Fruit fly (Drosophila melanogaster): Measurements from ENCODE around the gene TotM.

The TotM gene

DNA sequence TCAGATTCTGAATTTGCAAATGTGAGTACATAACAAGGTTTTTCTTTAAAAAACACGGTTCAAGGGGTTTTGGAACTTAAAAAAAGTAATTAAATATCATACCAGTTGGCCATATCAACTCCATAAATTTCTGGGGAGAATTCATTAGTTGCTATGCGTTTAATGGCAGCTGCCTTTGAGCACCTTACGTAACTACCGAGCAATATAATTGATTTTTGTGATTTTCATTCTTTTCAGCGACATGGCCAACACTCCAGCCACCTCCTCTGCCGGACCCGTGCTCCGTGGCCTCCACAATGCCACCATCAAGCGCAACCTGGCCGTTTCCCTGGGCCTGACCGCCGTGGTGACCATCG, 2.4 kb upstream of the TotM start:
- no peak for TF ChIP-seq cnc (optimal IDR thresholded peaks at IDR 0.05)
- no peak for TF ChIP-seq pad (GFP tag; optimal IDR thresholded peaks at IDR 0.05)
- TF ChIP-seq bab1 (GFP tag; optimal IDR thresholded peaks at IDR 0.05), result no peak
- TF ChIP-seq Crg-1 (GFP tag; optimal IDR thresholded peaks at IDR 0.05), result no peak
- TF ChIP-seq ovo (GFP tag; optimal IDR thresholded peaks at IDR 0.05), result no peak
- no peak for TF ChIP-seq Clk (GFP tag; optimal IDR thresholded peaks at IDR 0.05)
- no peak for TF ChIP-seq CG7101 (tag; optimal IDR thresholded peaks at IDR 0.05)
- TF ChIP-seq kay (GFP tag; ENCODE audit: borderline replicate concordance), result no peak

DNA sequence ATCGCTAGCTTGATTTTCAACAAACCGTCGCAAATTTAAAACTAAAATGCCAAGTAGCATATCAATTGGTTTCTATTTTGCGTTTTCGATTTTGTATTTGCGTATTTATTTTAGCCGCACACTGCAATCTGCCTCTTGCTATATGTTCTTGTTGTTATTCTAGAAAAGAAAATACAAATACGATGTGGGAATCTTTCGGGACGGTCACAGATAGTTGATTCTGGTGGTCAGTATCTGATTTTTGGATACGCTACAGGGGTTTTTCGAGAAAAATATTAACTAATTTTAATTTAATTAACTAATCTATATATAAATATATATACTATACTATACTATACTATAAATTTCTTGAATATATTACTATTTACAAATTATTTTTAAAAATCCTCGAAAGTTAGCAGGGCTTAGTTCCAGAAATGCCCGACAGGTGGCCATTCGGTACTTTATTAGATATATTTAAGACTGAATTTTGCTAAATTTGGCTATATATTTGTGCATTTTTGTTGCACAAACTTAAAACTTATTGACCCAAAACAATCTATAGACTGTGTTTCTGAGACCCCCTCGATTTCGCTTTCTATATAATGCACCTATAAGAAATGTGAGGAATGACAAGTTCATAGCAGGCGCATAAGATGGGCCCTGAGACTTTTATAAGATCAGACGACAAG, 693 bp upstream of the TotM start, which contains the start of gene CG14022:
Gene CG14022, minus strand, starts transcription at position 51 of the 671 bp plus-strand sequence.
- TF ChIP-seq CG5204 (GFP tag; optimal IDR thresholded peaks at IDR 0.05) (no peak), Clk (GFP tag; optimal IDR thresholded peaks at IDR 0.05) (no peak), kay (GFP tag; ENCODE audit: borderline replicate concordance) (no peak)

DNA sequence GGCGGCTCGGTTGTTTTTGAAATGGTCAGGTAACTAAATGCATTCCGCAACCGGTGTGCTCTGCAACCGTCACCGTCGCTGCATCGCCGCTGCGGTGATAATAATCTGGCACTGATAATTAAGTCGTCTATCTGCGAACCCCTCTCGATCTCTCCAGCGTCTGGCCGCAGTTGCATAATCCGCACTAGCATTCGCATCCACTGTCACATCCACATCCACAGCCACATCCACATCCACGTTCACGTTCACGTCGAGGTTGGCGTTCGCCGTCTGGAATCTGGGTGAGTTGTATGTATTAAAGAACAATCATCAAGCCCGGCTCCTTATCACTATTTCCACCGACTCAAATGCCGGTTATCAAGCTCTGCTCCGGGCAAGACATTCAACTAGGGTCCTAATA, 2.9 kb downstream of the TotM start:
- TF ChIP-seq Crg-1 (GFP tag; optimal IDR thresholded peaks at IDR 0.05) (no peak), CG7045 (GFP tag; optimal IDR thresholded peaks at IDR 0.05) (no peak), cic (GFP tag; optimal IDR thresholded peaks at IDR 0.05) (peak; percentile 68), Hr96 (GFP tag; optimal IDR thresholded peaks at IDR 0.05) (no peak), Mnt (GFP tag; optimal IDR thresholded peaks at IDR 0.05) (no peak)

DNA sequence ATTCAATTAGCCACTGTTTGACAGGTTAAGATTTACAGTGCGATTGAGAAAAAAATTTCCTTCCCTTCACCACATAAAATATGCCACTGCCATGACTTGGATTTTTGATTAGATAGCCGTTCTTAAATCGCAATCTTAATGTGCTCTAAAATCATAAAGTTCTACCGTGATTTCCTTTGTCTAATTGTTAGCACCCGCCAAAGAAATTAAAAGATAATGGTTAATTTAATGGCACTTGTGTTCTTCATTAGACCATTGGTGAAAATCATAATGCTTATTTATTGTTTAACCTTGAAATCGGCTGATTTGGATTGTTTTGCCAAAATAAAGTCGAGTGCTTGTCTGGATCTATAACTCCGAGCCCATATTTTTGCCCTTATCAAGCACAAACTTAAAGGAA, 7.5 kb downstream of the TotM start:
- TF ChIP-seq Clk (GFP tag; optimal IDR thresholded peaks at IDR 0.05) (no peak), cnc (optimal IDR thresholded peaks at IDR 0.05) (no peak), CG7045 (GFP tag; optimal IDR thresholded peaks at IDR 0.05) (no peak), Crg-1 (GFP tag; optimal IDR thresholded peaks at IDR 0.05) (no peak), kay (GFP tag; ENCODE audit: borderline replicate concordance) (no peak), Mnt (GFP tag; optimal IDR thresholded peaks at IDR 0.05) (no peak), cic (GFP tag; optimal IDR thresholded peaks at IDR 0.05) (no peak), CG5204 (GFP tag; optimal IDR thresholded peaks at IDR 0.05) (no peak), tj (GFP tag; optimal IDR thresholded peaks at IDR 0.05) (no peak), pad (GFP tag; optimal IDR thresholded peaks at IDR 0.05) (no peak), CG11617 (GFP tag; optimal IDR thresholded peaks at IDR 0.05) (no peak), toe (GFP tag; optimal IDR thresholded peaks at IDR 0.05) (no peak), bab1 (GFP tag; optimal IDR thresholded peaks at IDR 0.05) (no peak), CG1620 (GFP tag; optimal IDR thresholded peaks at IDR 0.05) (no peak), ovo (GFP tag; optimal IDR thresholded peaks at IDR 0.05) (no peak), Hr96 (GFP tag; optimal IDR thresholded peaks at IDR 0.05) (no peak), CG7101 (tag; optimal IDR thresholded peaks at IDR 0.05) (no peak), CG14711 (tag; optimal IDR thresholded peaks at IDR 0.05) (no peak), CG12768 (GFP tag; optimal IDR thresholded peaks at IDR 0.05) (no peak), CG33017 (tag; optimal IDR thresholded peaks at IDR 0.05) (no peak)

DNA sequence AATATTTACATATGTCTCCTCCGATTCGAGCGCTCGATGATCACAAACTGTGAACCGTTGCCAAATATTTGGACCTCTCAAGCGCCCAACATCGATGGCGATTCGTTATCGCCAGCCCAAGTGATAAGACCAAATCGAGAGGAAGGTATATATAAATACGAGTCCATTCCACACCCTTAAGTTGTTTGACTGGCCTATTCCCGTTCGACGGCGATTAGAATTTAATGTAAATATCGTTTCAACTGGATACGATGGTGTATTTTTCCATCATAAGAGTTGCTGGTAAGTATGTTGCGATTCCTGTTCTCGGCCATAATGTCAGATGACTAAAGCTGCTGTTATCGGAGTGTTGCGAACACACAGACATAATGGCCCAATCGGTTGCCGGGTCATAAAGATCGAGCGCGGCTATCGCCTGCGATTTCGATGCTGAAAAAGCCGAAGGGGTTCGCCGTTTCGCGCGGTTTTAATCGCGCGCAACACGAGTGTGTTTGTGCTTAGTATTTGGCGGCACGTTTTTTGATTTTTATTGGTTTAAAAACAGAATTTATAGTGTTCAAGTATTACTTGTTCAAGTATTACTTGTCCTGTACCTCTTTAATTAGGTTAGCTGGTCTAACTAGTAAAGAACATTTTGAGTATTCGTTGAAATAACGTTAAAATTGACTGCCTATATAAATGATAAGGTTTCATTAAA, 8.5 kb downstream of the TotM start, which contains the start of gene fusl:
Gene fusl, minus strand, starts transcription at position 50 of the 697 bp plus-strand sequence.
- TF ChIP-seq CG5204 (GFP tag; optimal IDR thresholded peaks at IDR 0.05) (no peak), Mnt (GFP tag; optimal IDR thresholded peaks at IDR 0.05) (no peak), toe (GFP tag; optimal IDR thresholded peaks at IDR 0.05) (no peak), Crg-1 (GFP tag; optimal IDR thresholded peaks at IDR 0.05) (no peak), CG14711 (tag; optimal IDR thresholded peaks at IDR 0.05) (no peak), CG33017 (tag; optimal IDR thresholded peaks at IDR 0.05) (no peak), CG7045 (GFP tag; optimal IDR thresholded peaks at IDR 0.05) (no peak), CG1620 (GFP tag; optimal IDR thresholded peaks at IDR 0.05) (no peak), ovo (GFP tag; optimal IDR thresholded peaks at IDR 0.05) (no peak), cnc (optimal IDR thresholded peaks at IDR 0.05) (no peak), CG7101 (tag; optimal IDR thresholded peaks at IDR 0.05) (no peak), bab1 (GFP tag; optimal IDR thresholded peaks at IDR 0.05) (no peak), cic (GFP tag; optimal IDR thresholded peaks at IDR 0.05) (no peak), kay (GFP tag; ENCODE audit: borderline replicate concordance) (no peak), tj (GFP tag; optimal IDR thresholded peaks at IDR 0.05) (no peak), CG12768 (GFP tag; optimal IDR thresholded peaks at IDR 0.05) (no peak)

DNA sequence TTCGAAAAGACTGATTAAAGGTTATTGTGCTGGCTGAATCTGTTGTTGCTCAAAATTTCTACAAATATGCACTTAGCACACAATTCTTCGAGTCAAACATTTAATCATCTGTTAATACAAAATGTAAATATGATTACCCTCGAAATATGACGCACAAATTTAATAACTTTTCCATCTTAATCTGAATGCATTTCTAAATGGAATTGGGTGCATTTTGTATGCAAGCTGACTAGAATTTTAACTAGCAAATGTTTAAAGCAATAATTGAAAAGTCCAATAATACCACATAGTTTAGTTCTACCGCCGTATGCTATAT, 9.0 kb downstream of the TotM start:
- TF ChIP-seq bab1 (GFP tag; optimal IDR thresholded peaks at IDR 0.05) (no peak), cnc (optimal IDR thresholded peaks at IDR 0.05) (no peak), CG14711 (tag; optimal IDR thresholded peaks at IDR 0.05) (no peak), pad (GFP tag; optimal IDR thresholded peaks at IDR 0.05) (no peak)

DNA sequence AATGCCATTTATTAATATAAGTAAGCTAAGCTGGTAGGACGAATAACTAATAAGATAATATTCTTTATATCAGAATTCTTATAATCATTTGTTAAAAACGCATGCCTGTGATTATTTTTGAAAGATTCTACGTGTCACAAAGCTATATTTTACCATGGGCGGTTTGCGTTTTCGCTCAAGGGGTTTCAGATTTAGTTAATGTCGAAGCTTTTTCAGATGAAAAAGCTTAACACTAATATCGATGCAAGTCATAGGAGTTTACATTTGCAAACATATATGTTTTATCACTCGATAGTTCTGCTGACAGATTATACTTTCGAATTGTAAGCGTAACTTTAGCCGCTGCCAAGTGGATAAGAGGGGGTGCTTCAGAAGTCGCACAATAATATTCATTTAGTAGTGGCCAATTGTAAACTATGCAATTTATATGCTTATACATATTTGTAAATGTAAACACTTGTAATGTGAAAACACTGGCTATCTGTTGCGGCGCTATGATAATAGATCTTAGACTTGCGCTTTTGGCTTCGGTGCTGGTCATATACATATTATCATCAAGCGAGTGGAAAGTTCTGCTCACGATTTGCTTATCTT, 11.5 kb downstream of the TotM start:
- TF ChIP-seq CG12768 (GFP tag; optimal IDR thresholded peaks at IDR 0.05) (no peak), tj (GFP tag; optimal IDR thresholded peaks at IDR 0.05) (no peak), cic (GFP tag; optimal IDR thresholded peaks at IDR 0.05) (peak; percentile 69), CG5204 (GFP tag; optimal IDR thresholded peaks at IDR 0.05) (no peak), kay (GFP tag; ENCODE audit: borderline replicate concordance) (peak; percentile 89), pad (GFP tag; optimal IDR thresholded peaks at IDR 0.05) (no peak), CG7045 (GFP tag; optimal IDR thresholded peaks at IDR 0.05) (no peak), CG7101 (tag; optimal IDR thresholded peaks at IDR 0.05) (no peak), cnc (optimal IDR thresholded peaks at IDR 0.05) (no peak), CG33017 (tag; optimal IDR thresholded peaks at IDR 0.05) (no peak), ovo (GFP tag; optimal IDR thresholded peaks at IDR 0.05) (no peak), CG14711 (tag; optimal IDR thresholded peaks at IDR 0.05) (no peak)
